Fruit fly (Drosophila melanogaster): Measurements from ENCODE around the gene Sfp96F.

Gene Sfp96F

dm6 chr3R:25879324-25879766, 49.3 kb upstream of the Sfp96F start (continued):
- TF ChIP-seq CG1603 (tag; optimal IDR thresholded peaks at IDR 0.05): peak; percentile 77
- peak; percentile 75 for TF ChIP-seq Meics (GFP tag; optimal IDR thresholded peaks at IDR 0.05)
- no peak for TF ChIP-seq CG34376 (GFP tag; optimal IDR thresholded peaks at IDR 0.05)
- no peak for TF ChIP-seq fru (optimal IDR thresholded peaks at IDR 0.05)
- TF ChIP-seq tx (GFP tag; optimal IDR thresholded peaks at IDR 0.05): peak; percentile 69
- peak; percentile 41 for TF ChIP-seq CG10147 (GFP tag; optimal IDR thresholded peaks at IDR 0.05)
- TF ChIP-seq tin (GFP tag; optimal IDR thresholded peaks at IDR 0.05): peak; percentile 78
- peak; percentile 89 for TF ChIP-seq CG17359 (tag; optimal IDR thresholded peaks at IDR 0.05)
- TF ChIP-seq chn (GFP tag; optimal IDR thresholded peaks at IDR 0.05): peak; percentile 71
- peak; percentile 65 for TF ChIP-seq CG2202 (tag; optimal IDR thresholded peaks at IDR 0.05)
- TF ChIP-seq CG10959 (GFP tag; IDR thresholded peaks at IDR 0.05): no peak; the same call in 1 of the 2 replicates
- 0 out of 3 replicates have a peak, but pooled peaks have one; percentile 36 for TF ChIP-seq z (GFP tag; IDR thresholded peaks at IDR 0.05)
- peak; percentile 78 for TF ChIP-seq Drgx (GFP tag; IDR thresholded peaks at IDR 0.05)
- peak; percentile 39 for TF ChIP-seq tup (GFP tag; optimal IDR thresholded peaks at IDR 0.05)
- TF ChIP-seq CG12219 (GFP tag; optimal IDR thresholded peaks at IDR 0.05): peak; percentile 79
- TF ChIP-seq Bgb (GFP tag; IDR thresholded peaks at IDR 0.05; ENCODE audit: partially characterized antibody): no peak
- no peak for TF ChIP-seq cg (GFP tag; optimal IDR thresholded peaks at IDR 0.05)
- peak; percentile 67 for TF ChIP-seq CG15601 (tag; optimal IDR thresholded peaks at IDR 0.05)
- TF ChIP-seq CG17385 (GFP tag; optimal IDR thresholded peaks at IDR 0.05): peak; percentile 75
- TF ChIP-seq CG1233 (GFP tag; optimal IDR thresholded peaks at IDR 0.05): peak; percentile 34
- TF ChIP-seq CG12942 (GFP tag; optimal IDR thresholded peaks at IDR 0.05): peak; percentile 64
- no peak for TF ChIP-seq bigmax (GFP tag; optimal IDR thresholded peaks at IDR 0.05)
- TF ChIP-seq CG15073 (GFP tag; optimal IDR thresholded peaks at IDR 0.05): peak; percentile 9
- peak; percentile 48 for TF ChIP-seq CG18476 (GFP tag; optimal IDR thresholded peaks at IDR 0.05)
- TF ChIP-seq CG7963 (GFP tag; IDR thresholded peaks at IDR 0.05; ENCODE audit: partially characterized antibody): no peak
- peak; percentile 63 for TF ChIP-seq onecut (GFP tag; IDR thresholded peaks at IDR 0.05)
- peak; percentile 71 for TF ChIP-seq CG7786 (GFP tag; optimal IDR thresholded peaks at IDR 0.05)
- no peak for TF ChIP-seq pros (GFP tag; optimal IDR thresholded peaks at IDR 0.05)
- peak; percentile 81; the same call in 1 of the 2 replicates for TF ChIP-seq sisA (GFP tag; IDR thresholded peaks at IDR 0.05)
- no peak for TF ChIP-seq nerfin-2 (GFP tag; IDR thresholded peaks at IDR 0.05; ENCODE audit: partially characterized antibody)
- TF ChIP-seq CG4730 (GFP tag; IDR thresholded peaks at IDR 0.05): peak; percentile 74
- no peak; the same call in 1 of the 2 replicates for TF ChIP-seq CG4360 (GFP tag; IDR thresholded peaks at IDR 0.05)
- TF ChIP-seq usp (GFP tag; optimal IDR thresholded peaks at IDR 0.05): no peak
- peak; percentile 47 for TF ChIP-seq Dad (GFP tag; optimal IDR thresholded peaks at IDR 0.05)
- no peak for TF ChIP-seq hkb (optimal IDR thresholded peaks at IDR 0.05)
- peak; percentile 87 for TF ChIP-seq hkb (GFP tag; IDR thresholded peaks at IDR 0.05)
- peak; percentile 80 for TF ChIP-seq dmrt11E (tag; optimal IDR thresholded peaks at IDR 0.05)
- peak; percentile 52 for TF ChIP-seq HmgZ (tag; optimal IDR thresholded peaks at IDR 0.05)
- TF ChIP-seq CG8290 (GFP tag; optimal IDR thresholded peaks at IDR 0.05): peak; percentile 56
- peak in 1 of 2 experiments; percentile 79 for TF ChIP-seq CG8290 (tag; optimal IDR thresholded peaks at IDR 0.05)
- TF ChIP-seq CG8388 (GFP tag; optimal IDR thresholded peaks at IDR 0.05): peak; percentile 77
- peak; percentile 75 for TF ChIP-seq lilli (GFP tag; optimal IDR thresholded peaks at IDR 0.05)
- no peak for TF ChIP-seq gsb-n (tag; optimal IDR thresholded peaks at IDR 0.05)
- no peak for TF ChIP-seq sna (GFP tag; IDR thresholded peaks at IDR 0.05; ENCODE audit: partially characterized antibody)
- peak; percentile 81 for TF ChIP-seq Sox100B (GFP tag; optimal IDR thresholded peaks at IDR 0.05)
- TF ChIP-seq CG34422 (GFP tag; IDR thresholded peaks at IDR 0.05): no peak; the same call in 2 of the 3 replicates
- TF ChIP-seq CG12391 (tag; optimal IDR thresholded peaks at IDR 0.05): peak; percentile 86
- TF ChIP-seq toy (GFP tag; IDR thresholded peaks at IDR 0.05): no peak
- TF ChIP-seq en (GFP tag; optimal IDR thresholded peaks at IDR 0.05): no peak
- peak; percentile 58 for TF ChIP-seq scrt (GFP tag; optimal IDR thresholded peaks at IDR 0.05)
- no peak for TF ChIP-seq Hey (tag; optimal IDR thresholded peaks at IDR 0.05)
- TF ChIP-seq CG3838 (GFP tag; optimal IDR thresholded peaks at IDR 0.05): peak; percentile 10

Data from whole organism, embryonic.